Worm (Caenorhabditis elegans) whole organism, late embryonic: ENCODE results near the gene str-205.
"Not testable (repeated sequence)": the region's sequence is repeated elsewhere in the genome, so short reads cannot be mapped to it uniquely, and the experiment has no call there.

Source experiments
- C08G9.2 ChIP-seq: sonication (generic microtip); optimal IDR thresholded peaks from 2 replicates; lab custom pipeline; 2016; ENCODE audit warnings: mild to moderate bottlenecking, missing genetic modification characterization, moderate library complexity, missing compliant biosample characterization
- K02D7.2 ChIP-seq: sonication (generic microtip); optimal IDR thresholded peaks from 2 replicates; lab custom pipeline; 2017; ENCODE audit warnings: mild to moderate bottlenecking, missing genetic modification characterization, missing compliant biosample characterization
- K09A11.1 ChIP-seq: sonication (generic microtip); optimal IDR thresholded peaks from 2 replicates; lab custom pipeline; 2017; ENCODE audit warnings: antibody characterized with exemption, mild to moderate bottlenecking, missing genetic modification characterization, missing compliant biosample characterization; ENCODE audit not compliant: insufficient read depth
- T23F11.4 ChIP-seq: fragments of 200-800 bp; sonication (Bioruptor generic); optimal IDR thresholded peaks from 2 replicates; lab custom pipeline; 2018; ENCODE audit warnings: mild to moderate bottlenecking, missing genetic modification characterization, missing compliant biosample characterization
- Y22D7AL.16 ChIP-seq: sonication (generic microtip); optimal IDR thresholded peaks from 2 replicates; lab custom pipeline; 2016; ENCODE audit warnings: missing genetic modification characterization, missing compliant biosample characterization
- ahr-1 ChIP-seq: sonication (generic microtip); optimal IDR thresholded peaks from 2 replicates; lab custom pipeline; 2016; ENCODE audit warnings: missing genetic modification characterization, missing compliant biosample characterization
- ama-1 ChIP-seq: fragments of 150-350 bp; optimal IDR thresholded peaks from 2 replicates; lab custom pipeline; 2014
- ceh-14 ChIP-seq: sonication (generic microtip); optimal IDR thresholded peaks from 2 replicates; lab custom pipeline; 2016; ENCODE audit warnings: missing genotype, missing genetic modification characterization, missing compliant biosample characterization
- ceh-22 ChIP-seq: sonication (generic microtip); optimal IDR thresholded peaks from 2 replicates; lab custom pipeline; 2017; ENCODE audit warnings: missing biosample characterization, missing genetic modification characterization
- ceh-24 ChIP-seq: sonication (generic microtip); optimal IDR thresholded peaks from 2 replicates; lab custom pipeline; 2016; ENCODE audit warnings: mild to moderate bottlenecking, missing genetic modification characterization, missing compliant biosample characterization
- ceh-31 ChIP-seq: sonication (generic microtip); optimal IDR thresholded peaks from 2 replicates; lab custom pipeline; 2016; ENCODE audit warnings: missing genetic modification characterization, missing compliant biosample characterization
- ceh-34 ChIP-seq: sonication (generic microtip); optimal IDR thresholded peaks from 2 replicates; lab custom pipeline; 2016; ENCODE audit warnings: mild to moderate bottlenecking, missing genetic modification characterization, missing compliant biosample characterization
- ceh-9 ChIP-seq: sonication (generic microtip); optimal IDR thresholded peaks from 2 replicates; lab custom pipeline; 2016; ENCODE audit warnings: mild to moderate bottlenecking, missing genetic modification characterization, inconsistent platforms, missing compliant biosample characterization
- dve-1 ChIP-seq: sonication (generic microtip); optimal IDR thresholded peaks from 2 replicates; lab custom pipeline; 2017; ENCODE audit warnings: antibody characterized with exemption, mild to moderate bottlenecking, missing genetic modification characterization, missing compliant biosample characterization
- elt-4 ChIP-seq: sonication (generic microtip); optimal IDR thresholded peaks from 2 replicates; lab custom pipeline; 2016; ENCODE audit warnings: missing genetic modification characterization, missing compliant biosample characterization
- eyg-1 ChIP-seq: sonication (generic microtip); optimal IDR thresholded peaks from 2 replicates; lab custom pipeline; 2016; ENCODE audit warnings: missing genotype, missing genetic modification characterization, missing compliant biosample characterization
- fkh-10 ChIP-seq: fragments of 150-350 bp; optimal IDR thresholded peaks from 2 replicates; lab custom pipeline; 2014; ENCODE audit warnings: missing biosample characterization, missing genetic modification reagents, missing genetic modification characterization
- hlh-13 ChIP-seq: fragments of 200-800 bp; sonication (Bioruptor generic); optimal IDR thresholded peaks from 2 replicates; lab custom pipeline; 2018; ENCODE audit warnings: mild to moderate bottlenecking, missing genetic modification characterization, missing compliant biosample characterization
- hlh-6 ChIP-seq: sonication (generic microtip); optimal IDR thresholded peaks from 2 replicates; lab custom pipeline; 2016; ENCODE audit warnings: missing genotype, missing genetic modification characterization, missing compliant biosample characterization
- hlh-8 ChIP-seq: sonication (generic microtip); optimal IDR thresholded peaks from 2 replicates; lab custom pipeline; 2016; ENCODE audit warnings: missing genotype, missing genetic modification characterization, missing compliant biosample characterization
- lim-6 ChIP-seq: sonication (generic microtip); optimal IDR thresholded peaks from 2 replicates; lab custom pipeline; 2016; ENCODE audit warnings: missing genetic modification characterization, missing compliant biosample characterization
- madf-2 ChIP-seq: sonication (generic microtip); optimal IDR thresholded peaks from 2 replicates; lab custom pipeline; 2017; ENCODE audit warnings: missing genetic modification characterization, missing compliant biosample characterization
- mec-3 ChIP-seq: sonication (generic microtip); optimal IDR thresholded peaks from 2 replicates; lab custom pipeline; 2016; ENCODE audit warnings: borderline replicate concordance, missing genetic modification characterization, missing compliant biosample characterization
- nfya-1 ChIP-seq: sonication (generic microtip); optimal IDR thresholded peaks from 2 replicates; lab custom pipeline; 2017; ENCODE audit warnings: missing genetic modification characterization, mild to moderate bottlenecking, missing compliant biosample characterization, antibody characterized with exemption, moderate library complexity
- nhr-11 ChIP-seq: fragments of 150-350 bp; optimal IDR thresholded peaks from 2 replicates; lab custom pipeline; 2014; ENCODE audit warnings: missing biosample characterization, missing genetic modification characterization
- nhr-232 ChIP-seq: sonication (generic microtip); optimal IDR thresholded peaks from 2 replicates; lab custom pipeline; 2016; ENCODE audit warnings: missing genetic modification characterization, missing compliant biosample characterization
- npax-4 ChIP-seq: sonication (generic microtip); optimal IDR thresholded peaks from 2 replicates; lab custom pipeline; 2016; ENCODE audit warnings: missing genetic modification characterization, missing compliant biosample characterization
- pag-3 ChIP-seq: sonication (generic microtip); optimal IDR thresholded peaks from 2 replicates; lab custom pipeline; 2016; ENCODE audit warnings: missing compliant biosample characterization, missing genetic modification characterization, borderline replicate concordance
- pax-1 ChIP-seq: fragments of 150-350 bp; optimal IDR thresholded peaks from 2 replicates; lab custom pipeline; 2014; ENCODE audit warnings: missing biosample characterization, missing genetic modification characterization
- pqm-1 ChIP-seq: sonication (generic microtip); optimal IDR thresholded peaks from 2 replicates; lab custom pipeline; 2016; ENCODE audit warnings: missing genetic modification characterization, missing compliant biosample characterization
- pros-1 ChIP-seq: fragments of 150-350 bp; optimal IDR thresholded peaks from 2 replicates; lab custom pipeline; 2014; ENCODE audit warnings: missing biosample characterization, missing genetic modification reagents, missing genetic modification characterization
- sox-4 ChIP-seq: sonication (generic microtip); optimal IDR thresholded peaks from 2 replicates; lab custom pipeline; 2017; ENCODE audit warnings: mild to moderate bottlenecking, missing genetic modification characterization, inconsistent platforms, missing compliant biosample characterization
- syd-9 ChIP-seq: sonication (generic microtip); optimal IDR thresholded peaks from 2 replicates; lab custom pipeline; 2016; ENCODE audit warnings: mild to moderate bottlenecking, missing genetic modification characterization, moderate library complexity, missing compliant biosample characterization
- ttx-3 ChIP-seq: sonication (generic microtip); optimal IDR thresholded peaks from 2 replicates; lab custom pipeline; 2016; ENCODE audit warnings: missing genetic modification reagents, missing genetic modification characterization, missing compliant biosample characterization
- unc-42 ChIP-seq: sonication (generic microtip); optimal IDR thresholded peaks from 2 replicates; lab custom pipeline; 2016; ENCODE audit warnings: missing genotype, missing genetic modification characterization, missing compliant biosample characterization
- unc-55 ChIP-seq: sonication (generic microtip); optimal IDR thresholded peaks from 2 replicates; lab custom pipeline; 2017; ENCODE audit warnings: missing biosample characterization, missing genetic modification reagents, missing genetic modification characterization
- unc-86 ChIP-seq: sonication (generic microtip); optimal IDR thresholded peaks from 2 replicates; lab custom pipeline; 2016; ENCODE audit warnings: missing genetic modification characterization, missing compliant biosample characterization

The str-205 gene

DNA sequence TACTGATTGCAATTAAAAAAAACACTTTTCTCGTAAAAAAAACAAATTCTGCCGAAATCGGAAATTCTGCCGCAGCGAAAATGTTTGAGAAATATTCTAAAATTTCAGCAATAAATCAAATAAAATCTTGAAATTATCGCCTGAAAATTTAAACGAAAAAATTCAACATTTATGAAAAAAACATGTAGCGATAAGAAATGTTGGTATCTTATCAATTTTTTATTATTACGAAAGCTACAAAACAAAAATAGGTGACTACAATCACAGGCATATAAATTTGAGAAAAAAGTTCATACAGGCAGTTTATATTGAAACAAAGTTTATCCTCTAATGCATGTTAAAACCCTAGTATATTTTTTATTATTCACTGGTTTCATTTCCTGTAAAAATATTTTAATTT is 23.8 kb downstream of the str-205 start, which contains the start of gene ugt-14:
TSS of gene ugt-14 (plus strand) at position 301 of the 400 bp plus-strand sequence.
- TF ChIP-seq pax-1 (tag; lab: Kevin White, UChicago) (no peak), ahr-1 (tag; lab: Kevin White, UChicago) (no peak), eyg-1 (no peak), K09A11.1 (no peak), fkh-10 (GFP tag; lab: Kevin White, UChicago) (no peak), lim-6 (tag; lab: Kevin White, UChicago) (no peak), madf-2 (tag; lab: Kevin White, UChicago) (no peak), sox-4 (tag; lab: Kevin White, UChicago) (no peak), ceh-9 (tag; lab: Kevin White, UChicago) (no peak), T23F11.4 (GFP tag; lab: Kevin White, UChicago) (no peak), mec-3 (no peak), nhr-11 (tag; lab: Kevin White, UChicago) (no peak), ttx-3 (tag; lab: Kevin White, UChicago) (no peak), nfya-1 (tag; lab: Kevin White, UChicago) (no peak), C08G9.2 (tag; lab: Kevin White, UChicago) (no peak), nhr-232 (no peak)

DNA sequence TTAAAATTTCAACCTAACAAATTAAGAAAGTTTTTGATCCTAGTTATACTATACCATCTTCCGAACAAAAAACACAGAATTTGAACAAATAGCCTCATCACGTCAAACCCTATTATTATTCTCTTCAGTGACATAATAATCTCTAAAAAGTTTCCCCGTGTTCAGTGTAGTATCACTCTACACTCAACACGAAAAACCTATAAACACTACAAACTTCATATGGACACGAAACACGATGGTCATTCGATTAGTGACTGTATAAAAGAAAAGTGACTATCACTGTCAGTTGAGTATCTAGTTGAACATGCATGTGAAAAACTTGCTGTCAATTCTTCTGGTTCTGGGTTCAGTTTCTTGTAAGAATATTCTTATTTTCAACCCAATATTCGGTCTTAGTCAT is 26.0 kb downstream of the str-205 start, which contains the start of gene ugt-8:
TSS of gene ugt-8 (plus strand) at position 235 of the 400 bp plus-strand sequence.
- TF ChIP-seq syd-9 (no peak), K09A11.1 (no peak), ceh-24 (tag; lab: Kevin White, UChicago) (no peak), dve-1 (tag; lab: Kevin White, UChicago) (no peak), hlh-13 (GFP tag; lab: Kevin White, UChicago) (no peak), ama-1 (lab: Kevin White, UChicago) (no peak), hlh-8 (no peak), pros-1 (tag; lab: Kevin White, UChicago) (no peak), ceh-34 (tag; lab: Kevin White, UChicago) (no peak), unc-86 (tag; lab: Kevin White, UChicago) (no peak)
- TF ChIP-seq, all 69 proteins: peak for 0

DNA sequence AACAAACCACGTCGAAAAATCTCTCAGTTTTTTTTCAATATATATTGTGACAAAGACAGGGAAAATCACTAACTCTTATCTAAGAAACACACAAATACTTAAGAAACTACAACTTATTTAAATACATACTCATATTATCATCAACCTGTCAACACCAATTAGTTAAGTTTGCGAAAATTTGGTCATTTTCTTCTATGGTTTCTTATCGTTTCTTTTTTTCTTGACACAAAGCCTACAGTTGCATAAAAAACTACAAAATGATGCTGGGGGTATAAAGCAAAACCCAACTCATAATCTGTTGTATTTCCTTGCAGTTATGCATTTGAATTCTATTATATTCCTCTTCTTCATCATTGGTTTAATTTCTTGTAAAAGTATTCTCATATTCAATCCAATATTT is 28.7 kb downstream of the str-205 start, which contains the start of gene ugt-67:
TSS of gene ugt-67 (plus strand) at position 301 of the 400 bp plus-strand sequence.
- TF ChIP-seq T23F11.4 (GFP tag; lab: Kevin White, UChicago) (no peak), elt-4 (no peak), ceh-34 (tag; lab: Kevin White, UChicago) (no peak), pqm-1 (no peak), ceh-22 (tag; lab: Kevin White, UChicago) (no peak), unc-55 (GFP tag; lab: Kevin White, UChicago) (no peak), Y22D7AL.16 (no peak), K02D7.2 (no peak), pag-3 (tag; lab: Kevin White, UChicago) (no peak), nfya-1 (tag; lab: Kevin White, UChicago) (no peak), ceh-31 (no peak), npax-4 (tag; lab: Kevin White, UChicago) (no peak)

DNA sequence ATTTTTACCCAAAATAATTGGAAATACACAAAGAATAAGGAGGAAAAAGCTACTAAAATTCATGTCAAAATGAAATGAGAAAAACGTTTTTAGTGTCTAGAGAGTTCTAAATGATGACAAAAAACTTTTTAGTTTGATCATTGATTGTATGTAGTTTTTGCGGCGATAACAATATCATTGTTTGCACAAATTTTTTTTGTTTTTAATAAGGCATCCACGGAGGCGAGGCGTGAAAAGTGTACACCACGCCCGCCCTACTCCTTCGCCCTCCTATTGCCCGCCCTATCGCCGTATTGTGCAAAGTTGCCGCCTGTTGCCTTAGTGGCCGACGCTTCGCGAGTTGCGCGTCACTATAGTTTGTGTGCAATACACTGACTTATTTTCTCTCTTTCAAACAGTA is 29.7 kb downstream of the str-205 start, which contains the start of gene ugt-10:
TSS of gene ugt-10 (minus strand) at position 101 of the 400 bp plus-strand sequence.
- TF ChIP-seq ceh-14, hlh-6, unc-42 (tag; lab: Kevin White, UChicago): not testable (repeated sequence)
